Worm (Caenorhabditis elegans): ENCODE results near the gene F10C1.23.
A peak's percentile ranks its signal among the peaks of the same experiment; 100 is the strongest.

The F10C1.23 gene

DNA sequence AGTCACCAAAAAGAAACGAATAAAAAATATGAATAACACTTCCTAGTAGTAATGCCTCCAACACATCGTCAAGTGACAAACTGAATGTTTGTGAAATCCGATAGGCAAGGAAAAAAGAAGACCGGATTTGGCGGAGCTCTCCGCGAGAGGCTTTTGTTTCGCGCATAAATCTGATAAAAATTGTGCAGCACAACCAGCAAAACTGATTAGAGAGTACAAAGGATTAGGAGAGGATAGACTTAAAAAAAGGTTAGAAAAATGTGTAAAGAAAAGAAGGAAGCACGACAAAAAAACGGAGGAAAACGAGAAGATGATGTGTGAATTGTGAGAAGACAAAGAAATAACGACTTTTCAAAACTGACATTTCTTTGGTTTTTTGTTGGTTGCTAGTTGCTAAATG lies 30.1 kb upstream of the F10C1.23 start, which contains the start of gene rab-3:
Gene rab-3 (minus strand): TSS at position 147 of the 400 bp plus-strand sequence.
- peak; percentile 66 for TF ChIP-seq fkh-10 (GFP tag; optimal IDR thresholded peaks at IDR 0.05)
- TF ChIP-seq nhr-43 (tag; optimal IDR thresholded peaks at IDR 0.05; ENCODE audit: poor library complexity, severe bottlenecking): no peak

DNA sequence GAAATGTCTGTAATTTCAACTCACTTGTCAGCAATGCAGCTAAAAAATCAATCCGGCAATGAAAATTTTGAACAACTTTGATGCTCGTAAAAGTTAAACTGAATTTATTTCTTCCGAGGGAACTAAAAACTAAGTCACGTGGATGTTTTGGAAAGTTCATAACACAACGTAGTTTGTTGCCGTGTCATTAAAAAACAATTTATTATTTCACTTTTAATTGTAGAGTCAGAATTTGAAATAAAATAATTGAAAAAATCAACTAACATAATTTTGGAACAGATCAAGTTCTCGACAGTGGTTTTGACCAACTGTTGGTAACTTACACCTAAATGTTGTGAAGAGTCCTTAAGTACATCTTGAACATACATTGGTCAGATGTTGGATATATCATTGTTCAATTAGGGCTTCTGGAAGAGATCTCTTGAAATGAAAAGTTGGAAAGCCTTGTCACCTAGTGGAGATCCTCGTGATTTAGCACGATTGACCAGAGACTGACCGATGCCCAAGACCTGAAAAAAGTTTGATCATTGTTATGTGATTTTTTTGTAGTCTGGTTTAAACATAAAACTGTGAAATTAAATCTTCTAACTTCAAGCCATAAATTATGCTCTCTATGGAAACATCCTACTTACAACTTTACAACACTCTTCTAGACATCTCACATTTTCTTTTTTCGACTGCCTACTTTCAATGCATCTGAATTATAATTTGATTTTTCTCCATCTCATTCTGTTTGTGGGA lies 27.3 kb upstream of the F10C1.23 start, which contains the start of the genes C18A3.7 and C18A3.11:
Gene C18A3.7 (minus strand): TSS at position 101 of the 741 bp plus-strand sequence.
Gene C18A3.11 (plus strand): TSS at position 691 of the 741 bp plus-strand sequence.
- TF ChIP-seq ztf-11 (tag; optimal IDR thresholded peaks at IDR 0.05) (no peak), nhr-237 (tag; optimal IDR thresholded peaks at IDR 0.05) (no peak), ceh-28 (tag; optimal IDR thresholded peaks at IDR 0.05) (no peak), pha-4 (tag; optimal IDR thresholded peaks at IDR 0.05) (no peak), aly-2 (tag; optimal IDR thresholded peaks at IDR 0.05) (no peak), mdl-1 (tag; optimal IDR thresholded peaks at IDR 0.05) (no peak), nfya-1 (tag; optimal IDR thresholded peaks at IDR 0.05; ENCODE audit: insufficient read depth) (no peak), elt-3 (tag; optimal IDR thresholded peaks at IDR 0.05) (no peak)

DNA sequence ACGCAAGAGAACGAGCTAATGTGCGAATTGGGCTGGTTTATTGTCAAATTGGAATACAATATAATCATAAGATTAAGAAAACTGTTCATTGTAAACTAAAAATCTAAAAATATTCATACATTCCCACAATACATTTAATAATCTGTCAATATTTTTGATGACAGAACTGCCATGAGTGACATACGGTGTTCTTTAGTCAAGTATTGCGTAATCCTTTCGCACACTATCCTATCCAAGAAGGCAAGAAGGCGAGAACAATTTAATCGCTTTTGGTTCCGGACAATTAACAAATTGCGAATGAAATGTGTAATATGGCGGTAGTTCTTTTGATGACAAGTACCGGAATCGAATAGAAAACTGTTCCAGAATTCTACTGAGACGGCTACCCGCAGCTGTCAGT lies 23.0 kb upstream of the F10C1.23 start:
- TF ChIP-seq mdl-1 (tag; optimal IDR thresholded peaks at IDR 0.05) (no peak), nhr-237 (tag; optimal IDR thresholded peaks at IDR 0.05) (no peak), ama-1 (optimal IDR thresholded peaks at IDR 0.05) (no peak), nhr-76 (tag; optimal IDR thresholded peaks at IDR 0.05) (no peak), unc-62 (GFP tag; optimal IDR thresholded peaks at IDR 0.05) (no peak), nhr-25 (tag; optimal IDR thresholded peaks at IDR 0.05) (no peak), zag-1 (tag; optimal IDR thresholded peaks at IDR 0.05) (no peak), nhr-43 (tag; optimal IDR thresholded peaks at IDR 0.05; ENCODE audit: poor library complexity, severe bottlenecking) (no peak), ceh-82 (tag; optimal IDR thresholded peaks at IDR 0.05) (no peak), snpc-4 (tag; optimal IDR thresholded peaks at IDR 0.05) (no peak), elt-2 (tag; optimal IDR thresholded peaks at IDR 0.05) (no peak), nhr-11 (tag; optimal IDR thresholded peaks at IDR 0.05) (no peak), lin-39 (tag; optimal IDR thresholded peaks at IDR 0.05) (no peak), nhr-77 (tag; optimal IDR thresholded peaks at IDR 0.05) (no peak), fos-1 (tag; optimal IDR thresholded peaks at IDR 0.05) (no peak), ceh-9 (tag; optimal IDR thresholded peaks at IDR 0.05) (no peak), unc-39 (tag; optimal IDR thresholded peaks at IDR 0.05) (no peak)

ce11 chrII:5735744-5736143 lies 22.1 kb upstream of the F10C1.23 start:
- TF ChIP-seq nhr-25 (tag; optimal IDR thresholded peaks at IDR 0.05) (no peak), elt-1 (tag; optimal IDR thresholded peaks at IDR 0.05) (peak; percentile 74)

ce11 chrII:5736599-5736998 lies 21.2 kb upstream of the F10C1.23 start:
- TF ChIP-seq fkh-2 (tag; optimal IDR thresholded peaks at IDR 0.05) (no peak), snpc-4 (tag; optimal IDR thresholded peaks at IDR 0.05) (no peak), elt-3 (tag; optimal IDR thresholded peaks at IDR 0.05) (no peak), unc-62 (GFP tag; optimal IDR thresholded peaks at IDR 0.05) (no peak), lin-39 (tag; optimal IDR thresholded peaks at IDR 0.05) (no peak), ceh-28 (tag; optimal IDR thresholded peaks at IDR 0.05) (no peak), zag-1 (tag; optimal IDR thresholded peaks at IDR 0.05) (no peak), egl-27 (tag; optimal IDR thresholded peaks at IDR 0.05) (no peak), fkh-10 (GFP tag; optimal IDR thresholded peaks at IDR 0.05) (no peak), mdl-1 (tag; optimal IDR thresholded peaks at IDR 0.05) (no peak), eor-1 (tag; optimal IDR thresholded peaks at IDR 0.05) (no peak), nhr-12 (tag; optimal IDR thresholded peaks at IDR 0.05) (no peak)

- TF ChIP-seq ama-1 (optimal IDR thresholded peaks at IDR 0.05) (no peak), nhr-23 (tag; optimal IDR thresholded peaks at IDR 0.05) (no peak), fos-1 (tag; optimal IDR thresholded peaks at IDR 0.05) (no peak), nfya-1 (tag; optimal IDR thresholded peaks at IDR 0.05; ENCODE audit: insufficient read depth) (no peak), pha-4 (tag; optimal IDR thresholded peaks at IDR 0.05) (no peak), elt-2 (tag; optimal IDR thresholded peaks at IDR 0.05) (no peak), R02D3.7 (tag; optimal IDR thresholded peaks at IDR 0.05) (no peak), ceh-16 (tag; optimal IDR thresholded peaks at IDR 0.05) (no peak), skn-1 (tag; optimal IDR thresholded peaks at IDR 0.05) (no peak), ZK546.5 (tag; optimal IDR thresholded peaks at IDR 0.05) (no peak)
Observed at ce11 chrII:5738795-5739194, 19.0 kb upstream of the F10C1.23 start, which contains the start of gene hlh-14. Gene hlh-14, minus strand, starts transcription at chrII:5738895.

Measured in whole organism, L3 larva.